Worm (Caenorhabditis elegans): Measurements from ENCODE around the gene tir-1.

DNA sequence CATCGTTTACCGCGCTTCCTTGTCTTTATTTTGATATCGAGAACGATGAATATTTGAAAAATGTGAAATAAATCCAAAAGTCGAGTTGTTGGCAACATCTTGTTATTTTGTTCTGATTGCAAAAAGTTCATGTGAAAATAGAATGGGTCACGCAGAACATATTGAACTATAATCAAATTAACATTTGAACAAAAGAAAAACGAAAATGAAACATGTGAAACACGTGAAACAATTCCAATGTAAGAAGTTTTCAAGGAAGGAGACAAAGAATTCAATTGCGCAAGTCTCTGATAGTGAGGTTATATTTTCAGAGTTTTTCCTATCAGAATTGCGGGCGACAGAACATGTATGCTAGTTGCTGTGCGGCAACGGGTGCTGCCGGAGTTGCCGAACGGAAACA is 30.0 kb upstream of the tir-1 start, which contains the start of gene F37A8.2:
- TF ChIP-seq sox-2 (GFP tag; IDR thresholded peaks at IDR 0.05) = no peak
- no peak for TF ChIP-seq sox-4 (tag; optimal IDR thresholded peaks at IDR 0.05)
- no peak for TF ChIP-seq pqm-1 (tag; optimal IDR thresholded peaks at IDR 0.05)
- TF ChIP-seq che-1 (tag; optimal IDR thresholded peaks at IDR 0.05) = no peak
- no peak for TF ChIP-seq ceh-30 (tag; optimal IDR thresholded peaks at IDR 0.05)

All from whole organism, late embryonic.